Worm (Caenorhabditis elegans): Measurements from ENCODE around the gene W08F4.5.
A peak's percentile ranks its signal among the peaks of the same experiment; 100 is the strongest.

W08F4.5 gene

ce11 chrII:572010-572409 is 3.3 kb upstream of the W08F4.5 start, which contains the start of gene mlt-8:
Gene mlt-8, minus strand, starts transcription at chrII:572110.
- TF ChIP-seq ces-1 (GFP tag; optimal IDR thresholded peaks at IDR 0.05) = no peak
- no peak for TF ChIP-seq pha-4 (tag; optimal IDR thresholded peaks at IDR 0.05)
- TF ChIP-seq sptf-1 (tag; optimal IDR thresholded peaks at IDR 0.05) = no peak
- TF ChIP-seq ceh-39 (tag; optimal IDR thresholded peaks at IDR 0.05) = no peak
- no peak for TF ChIP-seq ztf-11 (tag; optimal IDR thresholded peaks at IDR 0.05)
- no peak for TF ChIP-seq unc-62 (GFP tag; optimal IDR thresholded peaks at IDR 0.05)
- TF ChIP-seq nhr-237 (tag; optimal IDR thresholded peaks at IDR 0.05) = no peak
- TF ChIP-seq flh-1 (GFP tag; optimal IDR thresholded peaks at IDR 0.05) = no peak
- no peak for TF ChIP-seq snpc-4 (tag; optimal IDR thresholded peaks at IDR 0.05)
- no peak for TF ChIP-seq bed-3 (GFP tag; optimal IDR thresholded peaks at IDR 0.05)
- TF ChIP-seq unc-39 (tag; optimal IDR thresholded peaks at IDR 0.05) = no peak
- no peak for TF ChIP-seq lin-13 (tag; optimal IDR thresholded peaks at IDR 0.05)
- TF ChIP-seq nhr-2 (tag; optimal IDR thresholded peaks at IDR 0.05) = no peak
- TF ChIP-seq ceh-83 (GFP tag; optimal IDR thresholded peaks at IDR 0.05) = no peak

ce11 chrII:556185-556584 is 12.5 kb downstream of the W08F4.5 start, which contains the start of the genes C09E8.1 and C09E8.6:
Gene C09E8.1, plus strand, starts transcription at chrII:556485.
Gene C09E8.6, plus strand, starts transcription at chrII:556497.
- no peak for TF ChIP-seq ztf-11 (tag; optimal IDR thresholded peaks at IDR 0.05)

ce11 chrII:555371-555770 is 13.3 kb downstream of the W08F4.5 start:
- no peak for TF ChIP-seq nhr-2 (tag; optimal IDR thresholded peaks at IDR 0.05)
- peak; percentile 5 for TF ChIP-seq unc-62 (GFP tag; optimal IDR thresholded peaks at IDR 0.05)

- no peak for TF ChIP-seq nhr-28 (tag; optimal IDR thresholded peaks at IDR 0.05)
- no peak for TF ChIP-seq unc-62 (GFP tag; optimal IDR thresholded peaks at IDR 0.05)
- no peak for TF ChIP-seq mab-5 (tag; optimal IDR thresholded peaks at IDR 0.05)
- no peak for TF ChIP-seq nhr-76 (tag; optimal IDR thresholded peaks at IDR 0.05)
- no peak for TF ChIP-seq unc-120 (tag; optimal IDR thresholded peaks at IDR 0.05; ENCODE audit: poor library complexity, severe bottlenecking)
- no peak for TF ChIP-seq nhr-2 (tag; optimal IDR thresholded peaks at IDR 0.05)
- TF ChIP-seq hlh-1 (tag; optimal IDR thresholded peaks at IDR 0.05) = no peak
- no peak for TF ChIP-seq ham-2 (GFP tag; optimal IDR thresholded peaks at IDR 0.05)
- TF ChIP-seq nhr-12 (tag; optimal IDR thresholded peaks at IDR 0.05) = no peak
- no peak for TF ChIP-seq sptf-1 (tag; optimal IDR thresholded peaks at IDR 0.05)
These were observed 17.3 kb downstream of the W08F4.5 start, which contains the start of gene lips-7 for ce11 chrII:551245-551904. Gene lips-7, plus strand, starts transcription at chrII:551854.

ce11 chrII:549501-549900 is 19.2 kb downstream of the W08F4.5 start:
- TF ChIP-seq blmp-1 (tag; optimal IDR thresholded peaks at IDR 0.05) = no peak
- TF ChIP-seq cnd-1 (tag; optimal IDR thresholded peaks at IDR 0.05) = no peak
- no peak for TF ChIP-seq mab-5 (tag; optimal IDR thresholded peaks at IDR 0.05)
- no peak for TF ChIP-seq pha-4 (tag; optimal IDR thresholded peaks at IDR 0.05)
- TF ChIP-seq nhr-237 (tag; optimal IDR thresholded peaks at IDR 0.05) = no peak
- TF ChIP-seq sem-2 (GFP tag; optimal IDR thresholded peaks at IDR 0.05) = no peak
- TF ChIP-seq sptf-1 (tag; optimal IDR thresholded peaks at IDR 0.05) = no peak
- no peak for TF ChIP-seq lsy-2 (tag; optimal IDR thresholded peaks at IDR 0.05)

- TF ChIP-seq nhr-2 (tag; optimal IDR thresholded peaks at IDR 0.05) (no peak), nhr-28 (tag; optimal IDR thresholded peaks at IDR 0.05) (no peak), sptf-1 (tag; optimal IDR thresholded peaks at IDR 0.05) (no peak), M03D4.4 (tag; optimal IDR thresholded peaks at IDR 0.05) (no peak), sem-2 (GFP tag; optimal IDR thresholded peaks at IDR 0.05) (no peak), hlh-1 (tag; optimal IDR thresholded peaks at IDR 0.05) (no peak)
These were observed 22.3 kb downstream of the W08F4.5 start, which contains the start of gene mlt-10 for ce11 chrII:546405-546804. Gene mlt-10, plus strand, starts transcription at chrII:546705.

- TF ChIP-seq blmp-1 (tag; optimal IDR thresholded peaks at IDR 0.05) (no peak), tbx-8 (GFP tag; optimal IDR thresholded peaks at IDR 0.05) (no peak)
These were observed 26.3 kb downstream of the W08F4.5 start for ce11 chrII:542416-542815.
